Worm (Caenorhabditis elegans) whole organism, L2 larva: ENCODE measurements around the gene Y94H6A.5.

Experiments
- C34F6.9 ChIP-seq: fragments of 150-350 bp; optimal IDR thresholded peaks from 2 replicates; lab custom pipeline; 2014; ENCODE audit warnings: missing biosample characterization, missing genetic modification characterization
- F13H6.1 ChIP-seq: sonication (generic microtip); optimal IDR thresholded peaks from 2 replicates; lab custom pipeline; 2016; ENCODE audit warnings: missing genetic modification characterization, missing compliant biosample characterization
- R02D3.7 ChIP-seq: fragments of 150-350 bp; optimal IDR thresholded peaks from 2 replicates; lab custom pipeline; 2014; ENCODE audit warnings: missing biosample characterization, missing genetic modification characterization
- Y55F3AM.14 ChIP-seq: fragments of 200-800 bp; sonication (Bioruptor generic); optimal IDR thresholded peaks from 2 replicates; lab custom pipeline; 2018; ENCODE audit warnings: mild to moderate bottlenecking, missing genetic modification characterization, missing compliant biosample characterization
- ZK546.5 ChIP-seq: sonication (generic microtip); optimal IDR thresholded peaks from 2 replicates; lab custom pipeline; 2017; ENCODE audit warnings: missing biosample characterization, missing genetic modification characterization
- alr-1 ChIP-seq: fragments of 150-350 bp; optimal IDR thresholded peaks from 2 replicates; lab custom pipeline; 2014; ENCODE audit warnings: missing biosample characterization, missing genetic modification characterization
- aly-2 ChIP-seq: fragments of 150-350 bp; optimal IDR thresholded peaks from 2 replicates; lab custom pipeline; 2014; ENCODE audit warnings: missing biosample characterization, missing genetic modification characterization
- ama-1 ChIP-seq: fragments of 150-350 bp; optimal IDR thresholded peaks from 2 replicates; lab custom pipeline; 2018; ENCODE audit warnings: inconsistent platforms
- blmp-1 ChIP-seq: sonication (generic microtip); optimal IDR thresholded peaks from 2 replicates; lab custom pipeline; 2017; ENCODE audit warnings: missing genetic modification characterization, mild to moderate bottlenecking, missing compliant biosample characterization, antibody characterized with exemption, moderate library complexity; ENCODE audit not compliant: insufficient read depth
- ceh-16 ChIP-seq: fragments of 150-350 bp; optimal IDR thresholded peaks from 2 replicates; lab custom pipeline; 2014; ENCODE audit warnings: missing biosample characterization, missing genetic modification characterization
- ceh-82 ChIP-seq: fragments of 150-350 bp; optimal IDR thresholded peaks from 2 replicates; lab custom pipeline; 2014; ENCODE audit warnings: missing biosample characterization, missing genetic modification characterization
- crh-2 ChIP-seq: sonication (generic microtip); optimal IDR thresholded peaks from 2 replicates; lab custom pipeline; 2017; ENCODE audit warnings: missing biosample characterization, missing genetic modification characterization
- dmd-4 ChIP-seq: sonication (generic microtip); optimal IDR thresholded peaks from 2 replicates; lab custom pipeline; 2017; ENCODE audit warnings: missing biosample characterization, missing genetic modification characterization
- egl-27 ChIP-seq: sonication (generic microtip); optimal IDR thresholded peaks from 3 replicates; lab custom pipeline; 2017; ENCODE audit warnings: missing biosample characterization, missing genetic modification reagents, missing genetic modification characterization
- elt-1 ChIP-seq: fragments of 150-350 bp; optimal IDR thresholded peaks from 2 replicates; lab custom pipeline; 2014; ENCODE audit warnings: missing biosample characterization, missing genetic modification characterization
- elt-3 ChIP-seq: sonication (generic microtip); optimal IDR thresholded peaks from 2 replicates; lab custom pipeline; 2017; ENCODE audit warnings: missing biosample characterization, missing genetic modification characterization
- fos-1 ChIP-seq: fragments of 150-350 bp; optimal IDR thresholded peaks from 2 replicates; lab custom pipeline; 2014; ENCODE audit warnings: missing biosample characterization, missing genetic modification characterization
- gmeb-1 ChIP-seq: fragments of 150-350 bp; optimal IDR thresholded peaks from 2 replicates; lab custom pipeline; 2014; ENCODE audit warnings: missing biosample characterization, missing genetic modification characterization
- lin-11 ChIP-seq: fragments of 150-350 bp; sonication (generic microtip); optimal IDR thresholded peaks from 2 replicates; lab custom pipeline; 2014; ENCODE audit warnings: missing biosample characterization, missing genetic modification characterization, inconsistent platforms, mixed read lengths
- lin-13 ChIP-seq: fragments of 150-350 bp; optimal IDR thresholded peaks from 2 replicates; lab custom pipeline; 2014; ENCODE audit warnings: missing biosample characterization, missing genetic modification reagents, missing genetic modification characterization
- lin-39 ChIP-seq: fragments of 150-350 bp; optimal IDR thresholded peaks from 2 replicates; lab custom pipeline; 2014; ENCODE audit warnings: missing biosample characterization, missing genetic modification reagents, missing genetic modification characterization
- lsy-2 ChIP-seq, 2 experiments: fragments of 150-350 bp in 1 of 2; sonication (generic microtip) in 1 of 2; optimal IDR thresholded peaks; 2 replicates each; lab custom pipeline; 2014 to 2017; ENCODE audit warnings: missing biosample characterization in 2 of 2, missing genetic modification characterization in 2 of 2
- mab-5 ChIP-seq: fragments of 150-350 bp; optimal IDR thresholded peaks from 2 replicates; lab custom pipeline; 2014; ENCODE audit warnings: missing biosample characterization, missing genetic modification characterization
- mbf-1 ChIP-seq: sonication (generic microtip); optimal IDR thresholded peaks from 2 replicates; lab custom pipeline; 2017; ENCODE audit warnings: missing biosample characterization, missing genetic modification characterization
- mdl-1 ChIP-seq, 2 experiments: fragments of 150-350 bp in 1 of 2; sonication (generic microtip) in 1 of 2; optimal IDR thresholded peaks; 2 replicates each; lab custom pipeline; 2017; ENCODE audit warnings: missing biosample characterization in 2 of 2, missing genetic modification characterization in 2 of 2
- nhr-10 ChIP-seq: sonication (generic microtip); optimal IDR thresholded peaks from 2 replicates; lab custom pipeline; 2017; ENCODE audit warnings: missing biosample characterization, missing genetic modification characterization
- nhr-11 ChIP-seq: fragments of 150-350 bp; optimal IDR thresholded peaks from 2 replicates; lab custom pipeline; 2014; ENCODE audit warnings: missing biosample characterization, missing genetic modification characterization
- nhr-12 ChIP-seq: fragments of 150-350 bp; optimal IDR thresholded peaks from 2 replicates; lab custom pipeline; 2014; ENCODE audit warnings: missing biosample characterization, missing genetic modification characterization
- nhr-129 ChIP-seq: fragments of 150-350 bp; optimal IDR thresholded peaks from 2 replicates; lab custom pipeline; 2014; ENCODE audit warnings: missing biosample characterization, missing genetic modification characterization
- nhr-21 ChIP-seq: fragments of 150-350 bp; optimal IDR thresholded peaks from 2 replicates; lab custom pipeline; 2014; ENCODE audit warnings: missing biosample characterization, missing genetic modification characterization
- nhr-23 ChIP-seq: fragments of 150-350 bp; optimal IDR thresholded peaks from 2 replicates; lab custom pipeline; 2014; ENCODE audit warnings: missing biosample characterization, missing genetic modification reagents, missing genetic modification characterization
- nhr-237 ChIP-seq: fragments of 150-350 bp; optimal IDR thresholded peaks from 2 replicates; lab custom pipeline; 2014; ENCODE audit warnings: missing biosample characterization, missing genetic modification characterization
- nhr-25 ChIP-seq: fragments of 150-350 bp; sonication (generic microtip); optimal IDR thresholded peaks from 3 replicates; lab custom pipeline; 2014; ENCODE audit warnings: missing biosample characterization, missing genetic modification characterization
- nhr-6 ChIP-seq: fragments of 150-350 bp; optimal IDR thresholded peaks from 2 replicates; lab custom pipeline; 2014; ENCODE audit warnings: missing biosample characterization, missing genetic modification characterization
- nhr-77 ChIP-seq: fragments of 150-350 bp; optimal IDR thresholded peaks from 2 replicates; lab custom pipeline; 2014; ENCODE audit warnings: missing biosample characterization, missing genetic modification characterization
- peb-1 ChIP-seq: fragments of 150-350 bp; optimal IDR thresholded peaks from 2 replicates; lab custom pipeline; 2014; ENCODE audit warnings: missing biosample characterization, missing genetic modification characterization
- sem-4 ChIP-seq: fragments of 150-350 bp; optimal IDR thresholded peaks from 2 replicates; lab custom pipeline; 2014; ENCODE audit warnings: missing biosample characterization, missing genetic modification reagents, missing genetic modification characterization
- skn-1 ChIP-seq: sonication (generic microtip); optimal IDR thresholded peaks from 2 replicates; lab custom pipeline; 2017; ENCODE audit warnings: missing biosample characterization, missing genetic modification characterization
- sma-3 ChIP-seq: sonication (generic microtip); optimal IDR thresholded peaks from 2 replicates; lab custom pipeline; 2016; ENCODE audit warnings: missing genetic modification reagents, missing genetic modification characterization, missing compliant biosample characterization
- sma-9 ChIP-seq, 2 experiments: fragments of 150-350 bp in 1 of 2; sonication (generic microtip) in 1 of 2; optimal IDR thresholded peaks; 2 replicates each; lab custom pipeline; 2014 to 2016; ENCODE audit warnings: missing genetic modification characterization in 2 of 2, mild to moderate bottlenecking in 1 of 2, missing biosample characterization in 1 of 2, missing compliant biosample characterization in 1 of 2, missing genetic modification reagents in 1 of 2, moderate library complexity in 1 of 2
- snpc-4 ChIP-seq: fragments of 150-350 bp; optimal IDR thresholded peaks from 2 replicates; lab custom pipeline; 2014; ENCODE audit warnings: missing biosample characterization, missing genetic modification characterization
- unc-39 ChIP-seq: fragments of 150-350 bp; optimal IDR thresholded peaks from 2 replicates; lab custom pipeline; 2014; ENCODE audit warnings: missing biosample characterization, missing genetic modification characterization
- unc-55 ChIP-seq: fragments of 150-350 bp; sonication (generic microtip); optimal IDR thresholded peaks from 3 replicates; lab custom pipeline; 2014; ENCODE audit warnings: missing biosample characterization, missing genetic modification reagents, missing genetic modification characterization
- unc-62 ChIP-seq: fragments of 150-350 bp; optimal IDR thresholded peaks from 2 replicates; lab custom pipeline; 2014; ENCODE audit warnings: missing biosample characterization, missing genetic modification reagents, missing genetic modification characterization
- zag-1 ChIP-seq: fragments of 150-350 bp; optimal IDR thresholded peaks from 2 replicates; lab custom pipeline; 2014; ENCODE audit warnings: missing biosample characterization, missing genetic modification characterization
- ztf-1 ChIP-seq: fragments of 200-800 bp; sonication (Bioruptor generic); conservative IDR thresholded peaks from 2 replicates; pipeline ENCODE4 v1.3.6; 2022; ENCODE audit warnings: missing genetic modification characterization, missing compliant biosample characterization
- ztf-11 ChIP-seq: sonication (generic microtip); optimal IDR thresholded peaks from 2 replicates; lab custom pipeline; 2017; ENCODE audit warnings: missing biosample characterization, missing genetic modification characterization
- ztf-4 ChIP-seq: fragments of 150-350 bp; optimal IDR thresholded peaks from 2 replicates; lab custom pipeline; 2014; ENCODE audit warnings: missing biosample characterization, missing genetic modification characterization

Gene Y94H6A.5

ce11 chrIV:2642054-2642453 is 61.7 kb downstream of the Y94H6A.5 start:
- TF ChIP-seq ceh-82 (tag; lab: Kevin White, UChicago) (no peak), aly-2 (tag; lab: Kevin White, UChicago) (no peak), unc-55 (GFP tag; lab: Kevin White, UChicago) (peak; percentile 5)

ce11 chrIV:2640950-2641349 is 62.8 kb downstream of the Y94H6A.5 start, which contains the start of the genes mdf-2 and nduv-3:
Gene mdf-2, minus strand, starts transcription at chrIV:2641125.
Gene nduv-3, plus strand, starts transcription at chrIV:2641310.
- TF ChIP-seq mdl-1 (tag; optimal IDR thresholded peaks at IDR 0.05; lab: Kevin White, UChicago) (peak in 1 of 2 experiments; percentile 9), unc-55 (GFP tag; lab: Kevin White, UChicago) (peak; percentile 86), sem-4 (tag; lab: Kevin White, UChicago) (peak; percentile 38), lin-39 (no peak), nhr-237 (tag; lab: Kevin White, UChicago) (no peak), ceh-16 (tag; lab: Kevin White, UChicago) (no peak), snpc-4 (tag; lab: Kevin White, UChicago) (peak; percentile 0), Y55F3AM.14 (GFP tag; lab: Kevin White, UChicago) (no peak), sma-3 (GFP tag; lab: Kevin White, UChicago) (peak; percentile 49), peb-1 (no peak), F13H6.1 (tag; lab: Kevin White, UChicago) (peak; percentile 67), nhr-25 (tag; lab: Kevin White, UChicago) (peak; percentile 73), fos-1 (peak; percentile 33), lsy-2 (tag; optimal IDR thresholded peaks at IDR 0.05; lab: Kevin White, UChicago) (peak; percentile 88 to 90), elt-1 (tag; lab: Kevin White, UChicago) (no peak), nhr-12 (tag; lab: Kevin White, UChicago) (no peak), nhr-10 (tag; lab: Kevin White, UChicago) (no peak), ceh-82 (tag; lab: Kevin White, UChicago) (no peak), ztf-1 (GFP tag; lab: Robert Waterston, UW) (no peak), unc-39 (tag; lab: Kevin White, UChicago) (no peak), nhr-6 (tag; lab: Kevin White, UChicago) (peak; percentile 12), nhr-21 (tag; lab: Kevin White, UChicago) (peak; percentile 44), R02D3.7 (tag; lab: Kevin White, UChicago) (peak; percentile 27), ZK546.5 (tag; lab: Kevin White, UChicago) (peak; percentile 0), alr-1 (tag; lab: Kevin White, UChicago) (no peak), unc-62 (GFP tag; lab: Kevin White, UChicago) (no peak), egl-27 (peak; percentile 44), nhr-11 (tag; lab: Kevin White, UChicago) (no peak), skn-1 (tag; lab: Kevin White, UChicago) (no peak), dmd-4 (no peak), sma-9 (GFP tag; optimal IDR thresholded peaks at IDR 0.05; lab: Kevin White, UChicago) (peak; percentile 70), sma-9 (tag; optimal IDR thresholded peaks at IDR 0.05; lab: Kevin White, UChicago) (no peak), ama-1 (no peak), crh-2 (tag; lab: Kevin White, UChicago) (peak; percentile 51), zag-1 (no peak), ztf-4 (tag; lab: Kevin White, UChicago) (no peak), nhr-77 (peak; percentile 31), blmp-1 (no peak), lin-13 (peak; percentile 85), nhr-129 (tag; lab: Kevin White, UChicago) (peak; percentile 62), gmeb-1 (peak; percentile 93), C34F6.9 (tag; lab: Kevin White, UChicago) (peak; percentile 92), lin-11 (tag; lab: Kevin White, UChicago) (peak; percentile 68), mbf-1 (tag; lab: Kevin White, UChicago) (no peak), ztf-11 (tag; lab: Kevin White, UChicago) (no peak), aly-2 (tag; lab: Kevin White, UChicago) (no peak), mab-5 (tag; lab: Kevin White, UChicago) (peak; percentile 75), elt-3 (no peak), nhr-23 (no peak)
